Fruit fly (Drosophila melanogaster) whole organism, prepupa: ENCODE results near the gene CG9393.

Source experiments
- Blimp-1 ChIP-seq: fragments of 200-800 bp; sonication (Bioruptor generic); optimal IDR thresholded peaks from 3 replicates; lab custom pipeline; 2017; ENCODE audit warnings: missing biosample characterization, missing genetic modification characterization, mild to moderate bottlenecking, moderate library complexity, missing genetic modification reagents
- CG10631 ChIP-seq: fragments of 200-800 bp; sonication (Bioruptor generic); optimal IDR thresholded peaks from 2 replicates; lab custom pipeline; 2016; ENCODE audit warnings: missing biosample characterization, missing genetic modification characterization
- CG10669 ChIP-seq: fragments of 200-800 bp; sonication (Bioruptor generic); optimal IDR thresholded peaks from 3 replicates; lab custom pipeline; 2018; ENCODE audit warnings: missing biosample characterization, mild to moderate bottlenecking, missing genetic modification characterization, moderate library complexity
- CG11762 ChIP-seq: fragments of 200-800 bp; sonication (Bioruptor generic); optimal IDR thresholded peaks from 3 replicates; lab custom pipeline; 2016; ENCODE audit warnings: missing biosample characterization, missing genetic modification characterization; ENCODE audit not compliant: insufficient read depth
- CG11902 ChIP-seq: fragments of 200-800 bp; sonication (Bioruptor generic); optimal IDR thresholded peaks from 3 replicates; lab custom pipeline; 2016; ENCODE audit warnings: missing biosample characterization, missing genetic modification characterization
- CG15336 ChIP-seq: fragments of 200-800 bp; sonication (Bioruptor generic); IDR thresholded peaks from 2 replicates; pipeline ENCODE4 v1.3.6; 2022; ENCODE audit warnings: missing biosample characterization, missing genetic modification characterization
- CG16779 ChIP-seq: fragments of 200-800 bp; sonication (Bioruptor generic); optimal IDR thresholded peaks from 3 replicates; lab custom pipeline; 2017; ENCODE audit warnings: missing biosample characterization, mild to moderate bottlenecking, missing genetic modification characterization
- CG3032 ChIP-seq: fragments of 200-800 bp; optimal IDR thresholded peaks from 2 replicates; lab custom pipeline; 2019; ENCODE audit warnings: missing biosample characterization, mild to moderate bottlenecking, missing genetic modification characterization, moderate library complexity
- CG31627 ChIP-seq: fragments of 200-800 bp; sonication (Bioruptor generic); optimal IDR thresholded peaks from 3 replicates; lab custom pipeline; 2016; ENCODE audit warnings: missing biosample characterization, missing genetic modification characterization
- CG32006 ChIP-seq: fragments of 200-800 bp; sonication (Bioruptor generic); optimal IDR thresholded peaks from 3 replicates; lab custom pipeline; 2017; ENCODE audit warnings: missing biosample characterization, mild to moderate bottlenecking, missing genetic modification characterization
- CG34406 ChIP-seq: fragments of 200-800 bp; sonication (Bioruptor generic); optimal IDR thresholded peaks from 3 replicates; lab custom pipeline; 2016; ENCODE audit warnings: missing biosample characterization, missing genetic modification characterization
- CG3919 ChIP-seq: fragments of 200-800 bp; sonication (Bioruptor generic); optimal IDR thresholded peaks from 3 replicates; lab custom pipeline; 2016; ENCODE audit warnings: missing biosample characterization, missing genetic modification characterization
- CG4318 ChIP-seq: fragments of 200-800 bp; sonication (Bioruptor generic); optimal IDR thresholded peaks from 3 replicates; lab custom pipeline; 2017; ENCODE audit warnings: missing biosample characterization, mild to moderate bottlenecking, missing genetic modification characterization
- CG6792 ChIP-seq: fragments of 200-800 bp; sonication (Bioruptor generic); optimal IDR thresholded peaks from 3 replicates; lab custom pipeline; 2016; ENCODE audit warnings: missing biosample characterization, missing genetic modification characterization
- CG6808 ChIP-seq: fragments of 200-800 bp; sonication (Bioruptor generic); optimal IDR thresholded peaks from 3 replicates; lab custom pipeline; 2017; ENCODE audit warnings: missing biosample characterization, missing genetic modification characterization, mild to moderate bottlenecking, moderate library complexity, missing genetic modification reagents
- CG6854 ChIP-seq: fragments of 200-800 bp; sonication (Bioruptor generic); optimal IDR thresholded peaks from 2 replicates; lab custom pipeline; 2017; ENCODE audit warnings: missing biosample characterization, mild to moderate bottlenecking, missing genetic modification characterization
- CG7368 ChIP-seq: fragments of 200-800 bp; sonication (Bioruptor generic); optimal IDR thresholded peaks from 3 replicates; lab custom pipeline; 2016; ENCODE audit warnings: missing biosample characterization, missing genetic modification characterization
- CG9139 ChIP-seq: fragments of 200-800 bp; sonication (Bioruptor generic); optimal IDR thresholded peaks from 3 replicates; lab custom pipeline; 2017; ENCODE audit warnings: missing biosample characterization, mild to moderate bottlenecking, missing genetic modification characterization
- Eip75B ChIP-seq: fragments of 200-800 bp; sonication (Bioruptor generic); optimal IDR thresholded peaks from 3 replicates; lab custom pipeline; 2016; ENCODE audit warnings: missing biosample characterization, missing genetic modification characterization
- Eip78C ChIP-seq: fragments of 200-800 bp; sonication (Bioruptor generic); peaks from one replicate; lab custom pipeline; 2016; ENCODE audit warnings: missing biosample characterization, missing genetic modification characterization
- Eip93F ChIP-seq: fragments of 200-800 bp; sonication (Bioruptor generic); optimal IDR thresholded peaks from 2 replicates; lab custom pipeline; 2016; ENCODE audit warnings: missing biosample characterization, mild to moderate bottlenecking, missing genetic modification characterization
- Ets21C ChIP-seq: fragments of 200-800 bp; sonication (Bioruptor generic); optimal IDR thresholded peaks from 3 replicates; lab custom pipeline; 2016; ENCODE audit warnings: missing biosample characterization, missing genetic modification characterization
- Ets96B ChIP-seq: fragments of 200-800 bp; optimal IDR thresholded peaks from 2 replicates; lab custom pipeline; 2019; ENCODE audit warnings: missing biosample characterization, mild to moderate bottlenecking, missing genetic modification characterization, moderate library complexity
- Gug ChIP-seq: fragments of 200-800 bp; sonication (Bioruptor generic); IDR thresholded peaks from 2 replicates; pipeline ENCODE4 v1.3.6; 2022; ENCODE audit warnings: missing biosample characterization, missing genetic modification characterization
- Hr39 ChIP-seq: fragments of 200-800 bp; sonication (Bioruptor generic); optimal IDR thresholded peaks from 2 replicates; lab custom pipeline; 2016; ENCODE audit warnings: missing biosample characterization, missing genetic modification characterization
- Hr4 ChIP-seq: fragments of 200-800 bp; sonication (Bioruptor generic); optimal IDR thresholded peaks from 3 replicates; lab custom pipeline; 2016; ENCODE audit warnings: missing biosample characterization, missing genetic modification characterization
- Lpt ChIP-seq: fragments of 200-800 bp; sonication (Bioruptor generic); optimal IDR thresholded peaks from 3 replicates; lab custom pipeline; 2016; ENCODE audit warnings: missing biosample characterization, missing genetic modification characterization
- Met ChIP-seq: fragments of 200-800 bp; sonication (Bioruptor generic); optimal IDR thresholded peaks from 3 replicates; lab custom pipeline; 2016; ENCODE audit warnings: missing biosample characterization, missing genetic modification characterization
- OdsH ChIP-seq: fragments of 200-800 bp; sonication (Bioruptor generic); optimal IDR thresholded peaks from 3 replicates; lab custom pipeline; 2016; ENCODE audit warnings: missing biosample characterization, missing genetic modification characterization
- Smox ChIP-seq: fragments of 200-800 bp; sonication (Bioruptor generic); optimal IDR thresholded peaks from 3 replicates; lab custom pipeline; 2016; ENCODE audit warnings: missing biosample characterization, missing genetic modification characterization
- Sox102F ChIP-seq: fragments of 200-800 bp; sonication (Bioruptor generic); optimal IDR thresholded peaks from 2 replicates; lab custom pipeline; 2016; ENCODE audit warnings: missing biosample characterization, mild to moderate bottlenecking, missing genetic modification characterization
- Sox14 ChIP-seq: fragments of 200-800 bp; sonication (Bioruptor generic); optimal IDR thresholded peaks from 3 replicates; lab custom pipeline; 2016; ENCODE audit warnings: missing biosample characterization, missing genetic modification characterization
- Sox15 ChIP-seq: fragments of 200-800 bp; sonication (Bioruptor generic); optimal IDR thresholded peaks from 3 replicates; lab custom pipeline; 2016; ENCODE audit warnings: missing biosample characterization, missing genetic modification characterization
- acj6 ChIP-seq: fragments of 200-800 bp; sonication (Bioruptor generic); optimal IDR thresholded peaks from 3 replicates; lab custom pipeline; 2016; ENCODE audit warnings: missing biosample characterization, missing genetic modification characterization
- dac ChIP-seq: fragments of 200-800 bp; sonication (Bioruptor generic); optimal IDR thresholded peaks from 2 replicates; lab custom pipeline; 2017; ENCODE audit warnings: missing biosample characterization, mild to moderate bottlenecking, missing genetic modification characterization
- dsx ChIP-seq: fragments of 200-800 bp; optimal IDR thresholded peaks from 3 replicates; lab custom pipeline; 2019; ENCODE audit warnings: missing biosample characterization, mild to moderate bottlenecking, missing genetic modification characterization, moderate library complexity; ENCODE audit not compliant: poor library complexity, severe bottlenecking
- eg ChIP-seq: fragments of 200-800 bp; sonication (Bioruptor generic); IDR thresholded peaks from 3 replicates; pipeline ENCODE4 v1.3.6; 2022; ENCODE audit warnings: missing biosample characterization, missing genetic modification characterization
- fd85E ChIP-seq: fragments of 200-800 bp; sonication (Bioruptor generic); optimal IDR thresholded peaks from 3 replicates; lab custom pipeline; 2016; ENCODE audit warnings: missing biosample characterization, missing genetic modification characterization
- fkh ChIP-seq: fragments of 200-800 bp; sonication (Bioruptor generic); optimal IDR thresholded peaks from 3 replicates; lab custom pipeline; 2017; ENCODE audit warnings: missing biosample characterization, mild to moderate bottlenecking, missing genetic modification characterization, moderate library complexity
- lz ChIP-seq: fragments of 200-800 bp; sonication (Bioruptor generic); optimal IDR thresholded peaks from 3 replicates; lab custom pipeline; 2016; ENCODE audit warnings: missing biosample characterization, missing genetic modification characterization
- net ChIP-seq: fragments of 200-800 bp; sonication (Bioruptor generic); optimal IDR thresholded peaks from 3 replicates; lab custom pipeline; 2016; ENCODE audit warnings: missing biosample characterization, missing genetic modification characterization
- pdm3 ChIP-seq: fragments of 200-800 bp; sonication (Bioruptor generic); optimal IDR thresholded peaks from 3 replicates; lab custom pipeline; 2016; ENCODE audit warnings: missing biosample characterization, missing genetic modification characterization
- salr ChIP-seq, 2 experiments: fragments of 200-800 bp; sonication (Bioruptor generic); optimal IDR thresholded peaks; 3 replicates each; lab custom pipeline; 2016 to 2018; ENCODE audit warnings: missing biosample characterization in 2 of 2, missing genetic modification characterization in 2 of 2, mild to moderate bottlenecking in 1 of 2
- spab ChIP-seq: fragments of 200-800 bp; sonication (Bioruptor generic); optimal IDR thresholded peaks from 2 replicates; lab custom pipeline; 2017; ENCODE audit warnings: missing biosample characterization, mild to moderate bottlenecking, missing genetic modification characterization, missing genetic modification reagents
- svp ChIP-seq: fragments of 200-800 bp; sonication (Bioruptor generic); peaks from one replicate; lab custom pipeline; 2016; ENCODE audit warnings: missing biosample characterization, missing genetic modification characterization
- topi ChIP-seq: fragments of 200-800 bp; sonication (Bioruptor generic); optimal IDR thresholded peaks from 3 replicates; lab custom pipeline; 2016; ENCODE audit warnings: missing biosample characterization, missing genetic modification characterization
- vri ChIP-seq: fragments of 200-800 bp; sonication (Bioruptor generic); optimal IDR thresholded peaks from 3 replicates; lab custom pipeline; 2016; ENCODE audit warnings: missing biosample characterization, mild to moderate bottlenecking, missing genetic modification characterization

The CG9393 gene

DNA sequence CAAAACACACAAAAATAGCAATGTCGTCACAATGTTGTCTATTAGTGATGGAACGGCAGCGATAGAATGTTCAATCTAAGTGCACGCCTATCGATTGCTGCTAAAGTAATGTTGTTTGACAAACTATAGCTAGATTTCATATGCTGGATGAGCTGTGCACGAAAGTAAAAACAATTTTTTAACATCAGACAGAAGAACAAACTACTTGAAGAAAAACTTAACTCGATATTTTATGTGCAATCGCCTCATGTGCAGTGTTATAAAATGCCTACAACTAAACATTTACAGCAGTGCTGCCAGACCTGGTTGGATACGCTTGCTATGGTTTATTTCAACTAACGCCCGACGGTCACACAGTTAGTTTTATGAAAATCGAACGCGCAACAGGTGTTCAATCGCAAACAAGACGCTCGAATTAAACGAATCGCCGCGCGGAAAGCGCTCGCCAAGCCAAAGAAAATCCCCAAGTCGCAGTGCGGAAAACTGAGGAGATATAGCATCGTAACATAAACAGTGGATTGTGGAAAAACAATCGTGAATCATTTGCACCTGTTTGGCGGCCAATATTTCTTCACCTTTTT is 27.6 kb upstream of the CG9393 start, which contains the start of the genes bocks and CG8312 (continued):
- no peak for TF ChIP-seq Ets21C (GFP tag; lab: Kevin White, UChicago)
- TF ChIP-seq Eip78C (GFP tag; lab: Kevin White, UChicago): no peak
- TF ChIP-seq CG10669: no peak
- no peak for TF ChIP-seq CG9139 (GFP tag; lab: Kevin White, UChicago)
- TF ChIP-seq Sox15 (GFP tag; lab: Kevin White, UChicago): no peak
- peak; percentile 50 for TF ChIP-seq CG6854
- no peak for TF ChIP-seq Sox102F (GFP tag; lab: Kevin White, UChicago)
- peak; percentile 96 for TF ChIP-seq dsx (GFP tag; lab: Kevin White, UChicago)
- TF ChIP-seq CG6808 (GFP tag; lab: Kevin White, UChicago): no peak
- peak; percentile 30 for TF ChIP-seq lz
- TF ChIP-seq CG11762: no peak
- no peak for TF ChIP-seq dac
- no peak for TF ChIP-seq Smox
- no peak for TF ChIP-seq OdsH (GFP tag; lab: Kevin White, UChicago)
- no peak for TF ChIP-seq CG32006 (GFP tag; lab: Kevin White, UChicago)
- TF ChIP-seq CG11902 (GFP tag; lab: Kevin White, UChicago): no peak
- TF ChIP-seq fkh (GFP tag; lab: Kevin White, UChicago): peak; percentile 66
- TF ChIP-seq topi (GFP tag; lab: Kevin White, UChicago): peak; percentile 44
- TF ChIP-seq Hr4 (GFP tag; lab: Kevin White, UChicago): no peak
- peak; percentile 53 for TF ChIP-seq Sox14 (GFP tag; lab: Kevin White, UChicago)
- TF ChIP-seq, all 60 proteins: peak for 17

DNA sequence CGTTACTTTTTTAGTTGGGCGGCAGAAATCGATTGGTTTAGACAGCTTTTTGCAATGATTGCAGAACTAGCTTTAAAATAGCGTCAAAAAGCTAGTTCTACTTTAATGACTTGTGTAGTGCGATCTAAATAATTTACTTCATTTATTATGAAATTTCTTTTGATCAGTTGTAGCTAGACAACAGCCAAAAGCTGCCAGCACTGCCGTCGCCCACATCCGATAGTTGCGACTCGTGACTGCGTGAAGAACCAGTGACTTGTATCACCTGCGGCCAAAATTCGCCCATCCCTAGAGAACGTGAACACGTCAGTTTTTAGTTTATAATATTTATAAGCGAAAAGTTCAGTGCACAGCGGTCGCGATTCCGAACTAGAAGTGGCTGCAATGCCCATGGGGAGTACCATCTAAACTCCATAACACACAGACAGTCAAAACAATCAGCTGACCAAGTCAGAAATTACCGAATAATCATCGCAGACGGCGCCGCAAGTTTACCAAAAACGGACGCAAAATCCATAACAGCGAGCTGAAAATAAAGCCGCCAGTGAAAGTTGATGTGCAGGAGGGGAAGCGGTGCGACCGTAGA is 23.3 kb upstream of the CG9393 start, which contains the start of gene P58IPK:
Gene P58IPK, plus strand, starts transcription at position 280 of the 586 bp plus-strand sequence.
- TF ChIP-seq Lpt: no peak
- TF ChIP-seq Sox15 (GFP tag; lab: Kevin White, UChicago): no peak
- TF ChIP-seq Ets21C (GFP tag; lab: Kevin White, UChicago): no peak
- TF ChIP-seq CG7368 (GFP tag; lab: Kevin White, UChicago): no peak
- TF ChIP-seq Eip93F (GFP tag; lab: Kevin White, UChicago): peak; percentile 4
- TF ChIP-seq CG6808 (GFP tag; lab: Kevin White, UChicago): no peak
- peak; percentile 69 for TF ChIP-seq Eip75B (GFP tag; lab: Kevin White, UChicago)
- TF ChIP-seq CG16779 (tag; lab: Kevin White, UChicago): no peak
- no peak for TF ChIP-seq Blimp-1 (GFP tag; lab: Kevin White, UChicago)
- TF ChIP-seq CG6792: no peak
- TF ChIP-seq Eip78C (GFP tag; lab: Kevin White, UChicago): peak; percentile 74
- peak; percentile 10; the same call in 1 of the 2 replicates for TF ChIP-seq CG15336
- TF ChIP-seq Gug (GFP tag; lab: Robert Waterston, UW): no peak
- peak; percentile 36 for TF ChIP-seq CG3919
- TF ChIP-seq Smox: no peak
- TF ChIP-seq CG3032 (tag; lab: Kevin White, UChicago): peak; percentile 59
- no peak for TF ChIP-seq Met (GFP tag; lab: Kevin White, UChicago)
- TF ChIP-seq eg: peak; percentile 62; the same call in 2 of the 3 replicates
- no peak for TF ChIP-seq fkh (GFP tag; lab: Kevin White, UChicago)
- TF ChIP-seq net (GFP tag; lab: Kevin White, UChicago): peak; percentile 23
- TF ChIP-seq OdsH (GFP tag; lab: Kevin White, UChicago): peak; percentile 19
- TF ChIP-seq CG10669: no peak
- TF ChIP-seq CG4318 (GFP tag; lab: Kevin White, UChicago): no peak
- TF ChIP-seq vri (GFP tag; lab: Kevin White, UChicago): peak; percentile 42
- peak; percentile 37 for TF ChIP-seq acj6 (GFP tag; lab: Kevin White, UChicago)
- no peak for TF ChIP-seq CG32006 (GFP tag; lab: Kevin White, UChicago)
- no peak for TF ChIP-seq fd85E (GFP tag; lab: Kevin White, UChicago)
- TF ChIP-seq CG10631 (GFP tag; lab: Kevin White, UChicago): peak; percentile 62
- TF ChIP-seq topi (GFP tag; lab: Kevin White, UChicago): peak; percentile 42
- TF ChIP-seq salr (GFP tag; optimal IDR thresholded peaks at IDR 0.05; lab: Kevin White, UChicago): no peak
- peak; percentile 66 for TF ChIP-seq CG31627
- TF ChIP-seq dsx (GFP tag; lab: Kevin White, UChicago): peak; percentile 1
- TF ChIP-seq pdm3 (GFP tag; lab: Kevin White, UChicago): peak; percentile 62
- no peak for TF ChIP-seq svp (GFP tag; lab: Kevin White, UChicago)
- TF ChIP-seq spab (GFP tag; lab: Kevin White, UChicago): no peak
- peak; percentile 69 for TF ChIP-seq Hr39 (GFP tag; lab: Kevin White, UChicago)
- TF ChIP-seq Ets96B (tag; lab: Kevin White, UChicago): peak; percentile 17
- peak; percentile 62 for TF ChIP-seq Sox14 (GFP tag; lab: Kevin White, UChicago)
- TF ChIP-seq CG34406 (GFP tag; lab: Kevin White, UChicago): no peak
